Worm (Caenorhabditis elegans) whole organism, young adult: ENCODE data around the gene aak-2.

Source experiments
- F55B11.4 ChIP-seq: sonication (generic microtip); optimal IDR thresholded peaks from 2 replicates; lab custom pipeline; 2016; ENCODE audit warnings: missing compliant biosample characterization, missing genetic modification characterization, borderline replicate concordance; ENCODE audit not compliant: insufficient read depth
- pha-4 ChIP-seq: fragments of 150-350 bp; sonication (generic microtip); optimal IDR thresholded peaks from 2 replicates; lab custom pipeline; 2014; ENCODE audit warnings: missing biosample characterization, missing genetic modification reagents, missing genetic modification characterization

DNA sequence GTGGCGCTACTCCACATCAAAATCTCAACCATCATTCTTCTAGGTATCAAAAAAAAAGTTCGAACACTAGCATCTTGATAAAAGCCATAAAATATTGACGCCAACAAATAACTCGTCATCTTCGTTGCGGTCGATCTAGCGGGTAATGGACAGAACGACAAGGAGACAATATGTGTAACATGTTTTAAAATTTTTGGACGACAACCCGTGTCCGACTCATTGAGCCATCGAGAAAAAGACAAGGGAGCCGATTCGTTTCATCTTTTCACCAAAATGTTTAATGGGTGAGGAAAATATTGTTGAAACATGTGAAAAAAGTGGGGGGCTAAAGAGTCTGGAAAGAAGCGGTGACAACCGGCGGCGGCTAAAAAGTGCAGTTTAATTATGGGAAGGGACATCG lies 25.6 kb downstream of the aak-2 start:
- TF ChIP-seq pha-4 (tag; lab: Kevin White, UChicago): no peak
- no peak for TF ChIP-seq F55B11.4
